Worm (Caenorhabditis elegans) whole organism, early embryonic: Measurements from ENCODE around the gene R02E4.3.

Source experiments
- B0310.2 ChIP-seq: sonication (generic microtip); optimal IDR thresholded peaks from 2 replicates; lab custom pipeline; 2016; ENCODE audit warnings: mild to moderate bottlenecking, missing genetic modification characterization, missing compliant biosample characterization
- F13C5.2 ChIP-seq: sonication (generic microtip); optimal IDR thresholded peaks from 2 replicates; lab custom pipeline; 2017; ENCODE audit warnings: mild to moderate bottlenecking, missing genetic modification characterization, inconsistent platforms, missing compliant biosample characterization
- aly-1 ChIP-seq: sonication (generic microtip); optimal IDR thresholded peaks from 2 replicates; lab custom pipeline; 2016; ENCODE audit warnings: missing genetic modification characterization, missing compliant biosample characterization
- ama-1 ChIP-seq: fragments of 150-350 bp; optimal IDR thresholded peaks from 2 replicates; lab custom pipeline; 2014
- ceh-13 ChIP-seq: fragments of 200-800 bp; sonication (Bioruptor generic); optimal IDR thresholded peaks from 2 replicates; lab custom pipeline; 2018; ENCODE audit warnings: mild to moderate bottlenecking, missing genetic modification characterization, missing compliant biosample characterization
- ceh-36 ChIP-seq: sonication (generic microtip); optimal IDR thresholded peaks from 2 replicates; lab custom pipeline; 2016; ENCODE audit warnings: missing genetic modification characterization, inconsistent platforms, missing compliant biosample characterization
- ets-7 ChIP-seq: sonication (generic microtip); optimal IDR thresholded peaks from 2 replicates; lab custom pipeline; 2016; ENCODE audit warnings: missing genotype, missing genetic modification characterization, missing compliant biosample characterization
- flt-1 ChIP-seq: fragments of 200-800 bp; sonication (Bioruptor generic); IDR thresholded peaks from 2 replicates; pipeline ENCODE4 v1.3.6; 2022; ENCODE audit warnings: missing genetic modification characterization, missing compliant biosample characterization
- hmbx-1 ChIP-seq: sonication (generic microtip); optimal IDR thresholded peaks from 2 replicates; lab custom pipeline; 2016; ENCODE audit warnings: mild to moderate bottlenecking, missing genetic modification characterization, missing compliant biosample characterization
- hmg-4 ChIP-seq: fragments of 200-800 bp; sonication (Bioruptor generic); optimal IDR thresholded peaks from 2 replicates; lab custom pipeline; 2018; ENCODE audit warnings: mild to moderate bottlenecking, missing genetic modification characterization, missing compliant biosample characterization
- hnd-1 ChIP-seq: sonication (generic microtip); optimal IDR thresholded peaks from 2 replicates; lab custom pipeline; 2016; ENCODE audit warnings: missing genetic modification characterization, missing compliant biosample characterization
- pes-1 ChIP-seq: fragments of 200-800 bp; sonication (Bioruptor generic); IDR thresholded peaks from 2 replicates; pipeline ENCODE4 v1.3.6; 2022; ENCODE audit warnings: missing genetic modification reagents, missing genetic modification characterization, missing compliant biosample characterization
- scrt-1 ChIP-seq: fragments of 200-800 bp; sonication (Bioruptor generic); IDR thresholded peaks from 2 replicates; pipeline ENCODE4 v1.3.6; 2022; ENCODE audit warnings: missing genetic modification characterization, missing compliant biosample characterization
- sea-1 ChIP-seq: fragments of 200-800 bp; sonication (Bioruptor generic); conservative IDR thresholded peaks from 2 replicates; pipeline ENCODE4 v1.3.6; 2022; ENCODE audit warnings: missing genetic modification characterization, missing compliant biosample characterization
- tbx-11 ChIP-seq: fragments of 200-800 bp; sonication (Bioruptor generic); IDR thresholded peaks from 2 replicates; pipeline ENCODE4 v1.3.6; 2022; ENCODE audit warnings: missing genetic modification characterization, missing compliant biosample characterization
- tbx-37 ChIP-seq: fragments of 200-800 bp; sonication (Bioruptor generic); conservative IDR thresholded peaks from 2 replicates; pipeline ENCODE4 v1.3.6; 2022; ENCODE audit warnings: missing genetic modification reagents, missing genetic modification characterization, missing compliant biosample characterization
- tra-4 ChIP-seq: sonication (generic microtip); optimal IDR thresholded peaks from 2 replicates; lab custom pipeline; 2017; ENCODE audit warnings: missing genetic modification characterization, missing compliant biosample characterization

Gene R02E4.3

DNA sequence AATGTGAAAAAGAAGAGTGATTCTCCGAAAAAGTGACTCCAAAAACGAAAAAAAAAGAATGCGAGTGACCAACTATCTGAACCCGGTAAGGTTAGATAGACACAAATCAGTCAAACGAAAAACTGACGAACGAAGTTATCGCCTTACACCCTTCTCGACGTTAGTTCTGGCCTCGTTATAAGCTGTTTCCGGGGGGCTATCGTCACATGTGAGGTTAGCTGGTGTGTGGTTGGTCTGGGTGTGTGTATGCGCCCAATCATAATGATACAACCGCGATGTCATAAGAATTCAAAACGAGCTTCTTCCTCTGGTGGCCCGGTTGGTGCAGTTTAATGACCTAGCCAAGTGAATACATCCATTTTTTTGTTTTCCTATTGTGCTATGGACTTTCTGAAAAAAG is 16.4 kb downstream of the R02E4.3 start:
- TF ChIP-seq B0310.2 (tag; lab: Kevin White, UChicago) (no peak), tra-4 (no peak), scrt-1 (no peak), hnd-1 (tag; lab: Kevin White, UChicago) (no peak), pes-1 (GFP tag; lab: Robert Waterston, UW) (no peak), tbx-11 (GFP tag; lab: Robert Waterston, UW) (no peak), ceh-13 (GFP tag; lab: Kevin White, UChicago) (no peak), F13C5.2 (tag; lab: Kevin White, UChicago) (no peak), hmg-4 (GFP tag; lab: Kevin White, UChicago) (no peak), tbx-37 (no peak), hmbx-1 (tag; lab: Kevin White, UChicago) (no peak), flt-1 (GFP tag; lab: Robert Waterston, UW) (no peak), sea-1 (GFP tag; lab: Robert Waterston, UW) (no peak), aly-1 (tag; lab: Kevin White, UChicago) (no peak), ceh-36 (tag; lab: Kevin White, UChicago) (no peak)

DNA sequence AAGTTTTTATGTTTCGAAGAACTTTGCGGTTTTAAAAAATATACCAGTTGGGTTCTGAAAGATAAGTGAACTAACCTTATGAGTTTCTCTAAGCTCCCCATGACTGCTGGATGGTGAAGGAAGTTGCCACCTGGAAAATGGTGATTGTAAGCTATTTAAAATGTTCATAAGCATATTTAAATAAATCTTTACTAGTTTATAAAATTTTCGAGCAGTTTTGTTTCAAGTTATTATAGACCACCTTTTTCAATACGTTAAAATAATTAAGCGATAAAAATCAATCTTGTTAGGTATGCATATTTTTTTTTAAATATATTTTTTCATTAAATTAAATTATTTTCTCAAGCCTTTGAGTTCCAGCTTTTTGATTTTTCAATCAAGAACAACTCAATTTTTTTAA is 22.7 kb downstream of the R02E4.3 start, which contains the start of gene T06F4.1:
Gene T06F4.1, minus strand, starts transcription at position 101 of the 400 bp plus-strand sequence.
- TF ChIP-seq B0310.2 (tag; lab: Kevin White, UChicago) (no peak), ama-1 (lab: Kevin White, UChicago) (no peak), tbx-11 (GFP tag; lab: Robert Waterston, UW) (no peak), F13C5.2 (tag; lab: Kevin White, UChicago) (no peak), scrt-1 (no peak), hmg-4 (GFP tag; lab: Kevin White, UChicago) (no peak), ceh-36 (tag; lab: Kevin White, UChicago) (no peak), ceh-13 (GFP tag; lab: Kevin White, UChicago) (no peak), hmbx-1 (tag; lab: Kevin White, UChicago) (no peak), flt-1 (GFP tag; lab: Robert Waterston, UW) (no peak), pes-1 (GFP tag; lab: Robert Waterston, UW) (no peak), tra-4 (no peak), aly-1 (tag; lab: Kevin White, UChicago) (no peak), hnd-1 (tag; lab: Kevin White, UChicago) (no peak), sea-1 (GFP tag; lab: Robert Waterston, UW) (no peak), tbx-37 (no peak), ets-7 (tag; lab: Kevin White, UChicago) (no peak)

DNA sequence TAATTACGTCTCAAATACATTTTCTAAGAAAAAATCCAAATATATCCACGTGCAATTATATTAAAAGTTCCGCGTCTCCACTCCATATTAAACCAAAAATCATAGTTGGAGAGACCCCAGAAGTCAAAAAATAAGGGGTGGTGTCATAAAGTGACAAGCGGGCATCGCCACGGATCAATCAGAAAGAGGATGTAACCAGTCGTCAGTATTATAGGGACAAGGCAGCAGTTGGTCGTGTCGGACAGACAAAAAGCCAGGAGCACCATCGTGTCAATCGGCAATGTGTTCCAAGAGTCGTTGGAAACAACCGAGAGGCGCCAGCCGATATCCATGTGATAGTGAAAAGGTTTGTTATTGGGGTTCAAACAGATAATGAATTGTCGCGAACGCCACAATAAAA is 26.0 kb downstream of the R02E4.3 start:
- no peak for TF ChIP-seq tra-4
- TF ChIP-seq tbx-37: no peak

DNA sequence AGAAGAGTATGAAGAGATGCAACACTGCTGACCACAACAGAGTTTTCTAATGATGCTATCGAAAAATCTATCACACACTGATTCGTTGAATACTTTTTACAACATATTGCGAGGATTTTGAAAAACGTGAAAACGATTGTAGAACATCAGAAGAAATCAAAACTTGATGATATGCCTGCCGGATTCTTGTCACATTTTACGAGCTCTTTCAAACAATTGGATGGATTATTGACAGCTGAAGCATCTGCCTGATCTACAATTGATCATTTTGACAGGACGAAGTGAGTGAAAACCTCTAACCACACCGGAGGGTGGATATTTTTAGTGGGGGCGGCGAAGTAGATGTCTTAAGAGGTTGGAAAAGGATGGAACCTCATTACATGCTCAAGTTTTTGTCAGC is 29.4 kb downstream of the R02E4.3 start:
- no peak for TF ChIP-seq aly-1 (tag; lab: Kevin White, UChicago)
- no peak for TF ChIP-seq ceh-13 (GFP tag; lab: Kevin White, UChicago)
- no peak for TF ChIP-seq ceh-36 (tag; lab: Kevin White, UChicago)
- TF ChIP-seq tbx-37: no peak

DNA sequence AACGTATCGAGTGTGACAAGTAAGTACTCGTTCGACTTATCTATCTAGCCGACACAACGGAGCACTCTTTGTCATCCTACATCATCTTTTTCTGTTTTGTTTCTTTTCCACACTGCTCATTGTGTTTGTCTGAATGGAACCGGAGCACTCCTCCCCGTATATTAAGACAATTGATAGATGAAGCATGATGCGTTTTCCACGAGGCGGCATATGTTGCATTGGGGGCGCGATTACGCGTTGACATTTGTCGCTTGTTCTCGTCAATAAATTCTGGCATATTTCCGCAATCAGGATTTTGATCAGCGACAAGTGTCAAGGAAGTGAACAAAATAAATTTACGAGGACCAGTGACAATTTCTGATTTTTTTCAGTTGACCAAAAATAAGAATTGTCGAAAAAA is 33.7 kb downstream of the R02E4.3 start:
- TF ChIP-seq flt-1 (GFP tag; lab: Robert Waterston, UW): no peak
- TF ChIP-seq pes-1 (GFP tag; lab: Robert Waterston, UW): no peak
- no peak for TF ChIP-seq hmbx-1 (tag; lab: Kevin White, UChicago)

DNA sequence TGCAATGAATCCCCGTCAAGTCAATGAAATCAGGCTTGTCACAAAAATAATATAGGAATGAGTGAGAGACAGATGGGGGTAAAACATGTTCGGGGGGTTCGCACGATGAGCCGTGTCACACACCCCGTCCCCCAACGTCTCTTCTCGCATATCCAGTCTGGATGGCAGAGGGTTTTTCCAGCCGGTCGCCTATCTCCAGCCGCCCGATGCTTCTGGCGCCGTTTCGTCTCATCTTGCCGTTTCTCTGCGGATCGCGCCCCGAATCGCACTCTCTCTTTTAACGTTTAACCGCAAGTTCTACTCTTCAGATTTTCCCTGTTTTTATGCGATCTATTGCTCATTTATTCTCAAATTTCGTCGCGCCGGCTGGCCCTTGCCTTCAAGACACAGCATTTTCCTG is 40.0 kb downstream of the R02E4.3 start:
- no peak for TF ChIP-seq ceh-13 (GFP tag; lab: Kevin White, UChicago)
- TF ChIP-seq ama-1 (lab: Kevin White, UChicago): no peak
- TF ChIP-seq ceh-36 (tag; lab: Kevin White, UChicago): no peak
- no peak for TF ChIP-seq sea-1 (GFP tag; lab: Robert Waterston, UW)
- TF ChIP-seq ets-7 (tag; lab: Kevin White, UChicago): no peak
- no peak for TF ChIP-seq hmg-4 (GFP tag; lab: Kevin White, UChicago)
- TF ChIP-seq tbx-11 (GFP tag; lab: Robert Waterston, UW): no peak
- no peak for TF ChIP-seq pes-1 (GFP tag; lab: Robert Waterston, UW)
